Fruit fly (Drosophila melanogaster) whole organism, embryonic: ENCODE measurements around the gene CG15894.
A peak's percentile ranks its signal among the peaks of the same experiment; 100 is the strongest.

Source experiments
- Abd-B ChIP-seq: fragments of 200-800 bp; sonication (Bioruptor generic); optimal IDR thresholded peaks from 2 replicates; lab custom pipeline; 2018; ENCODE audit warnings: missing biosample characterization, mild to moderate bottlenecking, missing genetic modification characterization, moderate library complexity
- Atf6 ChIP-seq: fragments of 200-800 bp; sonication (Bioruptor generic); IDR thresholded peaks from 2 replicates; pipeline ENCODE4 v1.3.6; 2022; ENCODE audit warnings: missing biosample characterization, missing genetic modification characterization
- Bgb ChIP-seq: fragments of 200-800 bp; sonication (Bioruptor generic); IDR thresholded peaks from 2 replicates; pipeline ENCODE4 v1.3.6; 2022; ENCODE audit warnings: missing biosample characterization, missing genetic modification characterization; ENCODE audit not compliant: partially characterized antibody
- CG10209 ChIP-seq: fragments of 200-800 bp; sonication (Bioruptor generic); optimal IDR thresholded peaks from 3 replicates; lab custom pipeline; 2017; ENCODE audit warnings: missing biosample characterization, mild to moderate bottlenecking, missing genetic modification characterization, missing genetic modification reagents
- CG11504 ChIP-seq: fragments of 200-800 bp; sonication (Bioruptor generic); optimal IDR thresholded peaks from 3 replicates; lab custom pipeline; 2019; ENCODE audit warnings: missing biosample characterization, mild to moderate bottlenecking, missing genetic modification characterization, moderate library complexity
- CG11723 ChIP-seq: fragments of 200-800 bp; sonication (Bioruptor generic); optimal IDR thresholded peaks from 2 replicates; lab custom pipeline; 2017; ENCODE audit warnings: missing biosample characterization, mild to moderate bottlenecking, missing genetic modification characterization
- CG12391 ChIP-seq: fragments of 200-800 bp; sonication (Bioruptor generic); optimal IDR thresholded peaks from 3 replicates; lab custom pipeline; 2018; ENCODE audit warnings: missing biosample characterization, mild to moderate bottlenecking, missing genetic modification characterization, moderate library complexity
- CG13424 ChIP-seq: fragments of 200-800 bp; sonication (Bioruptor generic); optimal IDR thresholded peaks from 2 replicates; lab custom pipeline; 2019; ENCODE audit warnings: missing biosample characterization, mild to moderate bottlenecking, missing genetic modification characterization, moderate library complexity
- CG14441 ChIP-seq: fragments of 200-800 bp; sonication (Bioruptor generic); IDR thresholded peaks from 2 replicates; pipeline ENCODE4 v1.3.6; 2022; ENCODE audit warnings: missing biosample characterization, missing genetic modification characterization
- CG16779 ChIP-seq: fragments of 200-800 bp; sonication (Bioruptor generic); IDR thresholded peaks from 2 replicates; pipeline ENCODE4 v1.3.6; 2022; ENCODE audit warnings: missing biosample characterization, missing genetic modification characterization
- CG16863 ChIP-seq: fragments of 200-800 bp; sonication (Bioruptor generic); optimal IDR thresholded peaks from 3 replicates; lab custom pipeline; 2016; ENCODE audit warnings: missing biosample characterization, missing genetic modification characterization
- CG17802 ChIP-seq: fragments of 200-800 bp; sonication (Bioruptor generic); optimal IDR thresholded peaks from 2 replicates; lab custom pipeline; 2018; ENCODE audit warnings: missing biosample characterization, mild to moderate bottlenecking, missing genetic modification characterization, moderate library complexity
- CG30020 ChIP-seq: fragments of 200-800 bp; optimal IDR thresholded peaks from 2 replicates; lab custom pipeline; 2019; ENCODE audit warnings: missing biosample characterization, mild to moderate bottlenecking, missing genetic modification characterization, moderate library complexity
- CG31224 ChIP-seq: fragments of 200-800 bp; sonication (Bioruptor generic); IDR thresholded peaks from 2 replicates; pipeline ENCODE4 v1.3.6; 2022; ENCODE audit warnings: missing biosample characterization, missing genetic modification characterization
- CG32767 ChIP-seq: fragments of 200-800 bp; sonication (Bioruptor generic); IDR thresholded peaks from 2 replicates; pipeline ENCODE4 v1.3.6; 2022; ENCODE audit warnings: missing biosample characterization, missing genetic modification characterization
- CG4617 ChIP-seq: fragments of 200-800 bp; sonication (Bioruptor generic); optimal IDR thresholded peaks from 3 replicates; lab custom pipeline; 2016; ENCODE audit warnings: missing biosample characterization, missing genetic modification characterization, borderline replicate concordance
- CG7556 ChIP-seq: fragments of 200-800 bp; sonication (Bioruptor generic); optimal IDR thresholded peaks from 2 replicates; lab custom pipeline; 2017; ENCODE audit warnings: missing biosample characterization, mild to moderate bottlenecking, missing genetic modification characterization
- CG9727 ChIP-seq: fragments of 200-800 bp; sonication (Bioruptor generic); optimal IDR thresholded peaks from 3 replicates; lab custom pipeline; 2017; ENCODE audit warnings: missing biosample characterization, mild to moderate bottlenecking, missing genetic modification characterization
- CHES-1-like ChIP-seq: fragments of 200-800 bp; sonication (Bioruptor generic); optimal IDR thresholded peaks from 2 replicates; lab custom pipeline; 2016; ENCODE audit warnings: missing biosample characterization, missing genetic modification characterization
- CoRest ChIP-seq: fragments of 200-800 bp; sonication (Bioruptor generic); optimal IDR thresholded peaks from 3 replicates; lab custom pipeline; 2018; ENCODE audit warnings: missing biosample characterization, mild to moderate bottlenecking, missing genetic modification characterization, moderate library complexity
- Dfd ChIP-seq, 2 experiments: fragments of >200 bp; optimal IDR thresholded peaks; 2 replicates each; lab custom pipeline; 2017; ENCODE audit warnings: missing biosample characterization in 2 of 2, missing genetic modification characterization in 2 of 2
- Dp ChIP-seq: fragments of 200-800 bp; sonication (Bioruptor generic); optimal IDR thresholded peaks from 2 replicates; lab custom pipeline; 2018; ENCODE audit warnings: missing biosample characterization, mild to moderate bottlenecking, missing genetic modification characterization, moderate library complexity
- E2f2 ChIP-seq: fragments of 200-800 bp; sonication (Bioruptor generic); IDR thresholded peaks from 2 replicates; pipeline ENCODE4 v1.3.6; 2022; ENCODE audit warnings: missing biosample characterization, missing genetic modification characterization
- Elba2 ChIP-seq: fragments of 200-800 bp; sonication (Bioruptor generic); optimal IDR thresholded peaks from 3 replicates; lab custom pipeline; 2016; ENCODE audit warnings: missing biosample characterization, missing genetic modification characterization
- HLHmδ ChIP-seq: fragments of 200-800 bp; sonication (Bioruptor generic); optimal IDR thresholded peaks from 2 replicates; lab custom pipeline; 2018; ENCODE audit warnings: missing biosample characterization, mild to moderate bottlenecking, missing genetic modification characterization, moderate library complexity
- Hand ChIP-seq: fragments of 200-800 bp; sonication (Bioruptor generic); optimal IDR thresholded peaks from 2 replicates; lab custom pipeline; 2017; ENCODE audit warnings: mild to moderate bottlenecking, missing biosample characterization, missing genetic modification reagents, missing genetic modification characterization
- HmgZ ChIP-seq: fragments of 200-800 bp; sonication (Bioruptor generic); optimal IDR thresholded peaks from 2 replicates; lab custom pipeline; 2018; ENCODE audit warnings: missing biosample characterization, mild to moderate bottlenecking, missing genetic modification characterization
- Kr ChIP-seq: fragments of 200-800 bp; sonication (Bioruptor generic); optimal IDR thresholded peaks from 2 replicates; lab custom pipeline; 2017; ENCODE audit warnings: missing biosample characterization, mild to moderate bottlenecking, missing genetic modification characterization
- TFAM ChIP-seq: fragments of 200-800 bp; sonication (Bioruptor generic); optimal IDR thresholded peaks from 2 replicates; lab custom pipeline; 2017; ENCODE audit warnings: missing biosample characterization, missing genetic modification characterization, inconsistent platforms
- Usf ChIP-seq: fragments of 200-800 bp; sonication (Bioruptor generic); optimal IDR thresholded peaks from 2 replicates; lab custom pipeline; 2017; ENCODE audit warnings: missing genotype, missing biosample characterization, missing genetic modification characterization
- Xbp1 ChIP-seq: fragments of 200-800 bp; sonication (Bioruptor generic); optimal IDR thresholded peaks from 3 replicates; lab custom pipeline; 2016; ENCODE audit warnings: missing biosample characterization, mild to moderate bottlenecking, missing genetic modification characterization
- ap ChIP-seq: fragments of 200-800 bp; sonication (Bioruptor generic); IDR thresholded peaks from 2 replicates; pipeline ENCODE4 v1.3.6; 2022; ENCODE audit warnings: missing biosample characterization, missing genetic modification characterization
- br ChIP-seq: fragments of >200 bp; optimal IDR thresholded peaks from 2 replicates; lab custom pipeline; 2017
- disco-r ChIP-seq: fragments of 200-800 bp; sonication (Bioruptor generic); optimal IDR thresholded peaks from 2 replicates; lab custom pipeline; 2016; ENCODE audit warnings: missing biosample characterization, missing genetic modification characterization
- eve ChIP-seq, 2 experiments: fragments of >200 bp; optimal IDR thresholded peaks; 2 replicates each; lab custom pipeline; 2017; ENCODE audit warnings: missing biosample characterization in 2 of 2, missing genetic modification characterization in 2 of 2
- fd3F ChIP-seq: fragments of 200-800 bp; sonication (Bioruptor generic); optimal IDR thresholded peaks from 2 replicates; lab custom pipeline; 2018; ENCODE audit warnings: missing biosample characterization, mild to moderate bottlenecking, missing genetic modification characterization, moderate library complexity
- fd64A ChIP-seq: fragments of 200-800 bp; sonication (Bioruptor generic); optimal IDR thresholded peaks from 3 replicates; lab custom pipeline; 2018; ENCODE audit warnings: missing biosample characterization, mild to moderate bottlenecking, missing genetic modification characterization
- fru ChIP-seq: fragments of >200 bp; optimal IDR thresholded peaks from 2 replicates; lab custom pipeline; 2017
- grau ChIP-seq: fragments of 200-800 bp; optimal IDR thresholded peaks from 3 replicates; lab custom pipeline; 2019; ENCODE audit warnings: missing biosample characterization, mild to moderate bottlenecking, missing genetic modification characterization, moderate library complexity
- gsb ChIP-seq: fragments of 200-800 bp; sonication (Bioruptor generic); IDR thresholded peaks from 2 replicates; pipeline ENCODE4 v1.3.6; 2022; ENCODE audit warnings: missing biosample characterization, missing genetic modification characterization
- ken ChIP-seq: fragments of 200-800 bp; sonication (Bioruptor generic); IDR thresholded peaks from 3 replicates; pipeline ENCODE4 v1.3.6; 2022; ENCODE audit warnings: missing biosample characterization, missing genetic modification characterization
- nerfin-2 ChIP-seq: fragments of 200-800 bp; sonication (Bioruptor generic); IDR thresholded peaks from 2 replicates; pipeline ENCODE4 v1.3.6; 2022; ENCODE audit warnings: missing biosample characterization, missing genetic modification characterization; ENCODE audit not compliant: partially characterized antibody
- pan ChIP-seq, 4 experiments: fragments of >200 bp in 3 of 4; fragments of 200-800 bp in 1 of 4; sonication (Bioruptor generic) in 1 of 4; optimal IDR thresholded peaks in 3 of 4; IDR thresholded peaks in 1 of 4; 2 replicates each; pipeline versions ENCODE4 v1.3.6 to Lab custom; 2017 to 2022; ENCODE audit warnings: missing biosample characterization in 2 of 4, missing genetic modification characterization in 2 of 4, mixed read lengths in 1 of 4
- pb ChIP-seq: fragments of 200-800 bp; sonication (Bioruptor generic); optimal IDR thresholded peaks from 3 replicates; lab custom pipeline; 2016; ENCODE audit warnings: missing biosample characterization, missing genetic modification characterization
- peb ChIP-seq: fragments of 200-800 bp; sonication (Bioruptor generic); IDR thresholded peaks from 2 replicates; pipeline ENCODE4 v1.3.6; 2022; ENCODE audit warnings: missing biosample characterization, missing genetic modification characterization
- so ChIP-seq: fragments of 200-800 bp; sonication (Bioruptor generic); IDR thresholded peaks from 3 replicates; pipeline ENCODE4 v1.3.6; 2022; ENCODE audit warnings: missing biosample characterization, missing genetic modification characterization
- stc ChIP-seq: fragments of 200-800 bp; sonication (Bioruptor generic); IDR thresholded peaks from 2 replicates; pipeline ENCODE4 v1.3.6; 2022; ENCODE audit warnings: missing biosample characterization, missing genetic modification characterization
- tx ChIP-seq: fragments of 200-800 bp; sonication (Bioruptor generic); optimal IDR thresholded peaks from 2 replicates; lab custom pipeline; 2016; ENCODE audit warnings: missing biosample characterization, missing genetic modification characterization
- unc-4 ChIP-seq: fragments of 200-800 bp; sonication (Bioruptor generic); IDR thresholded peaks from 2 replicates; pipeline ENCODE4 v1.3.6; 2022; ENCODE audit warnings: missing biosample characterization, missing genetic modification characterization; ENCODE audit not compliant: partially characterized antibody
- zen2 ChIP-seq: fragments of 200-800 bp; sonication (Bioruptor generic); IDR thresholded peaks from 3 replicates; pipeline ENCODE4 v1.3.6; 2022; ENCODE audit warnings: missing biosample characterization, missing genetic modification characterization; ENCODE audit not compliant: partially characterized antibody
- zfh1 ChIP-seq: fragments of 200-800 bp; sonication (Bioruptor generic); IDR thresholded peaks from 3 replicates; pipeline ENCODE4 v1.3.6; 2022; ENCODE audit warnings: missing biosample characterization, missing genetic modification characterization

CG15894 gene

DNA sequence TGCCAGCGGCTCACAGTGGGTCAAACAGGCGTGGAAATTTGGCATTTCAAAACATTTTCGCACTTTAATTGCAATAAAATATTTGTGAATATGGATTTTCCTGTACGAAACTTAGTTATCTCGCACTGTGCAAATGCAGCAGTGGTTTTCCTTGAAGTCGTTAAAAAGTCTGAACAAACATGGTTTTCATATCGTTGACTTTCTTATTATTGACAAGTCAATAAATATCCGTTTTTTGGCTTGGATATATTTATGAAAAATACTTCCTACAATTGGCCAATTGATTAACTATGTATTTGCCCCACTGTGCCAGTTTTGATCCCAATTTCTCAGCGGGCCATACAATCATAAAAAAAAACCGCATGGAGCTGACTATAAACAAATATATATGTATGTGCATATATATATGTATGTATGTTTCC lies 43.5 kb upstream of the CG15894 start (continued):
- no peak for TF ChIP-seq unc-4 (GFP tag; lab: Robert Waterston, UW)
- peak; percentile 96 for TF ChIP-seq CG10209 (GFP tag; lab: Kevin White, UChicago)
- peak; percentile 91 for TF ChIP-seq ap (GFP tag; lab: Robert Waterston, UW)
- TF ChIP-seq fru (lab: Kevin White, UChicago): no peak
- TF ChIP-seq CG30020: peak; percentile 76
- TF ChIP-seq HmgZ (tag; lab: Kevin White, UChicago): peak; percentile 96
- no peak for TF ChIP-seq pan (optimal IDR thresholded peaks at IDR 0.05; lab: Kevin White, UChicago)
- TF ChIP-seq pan (GFP tag; optimal IDR thresholded peaks at IDR 0.05 in 1 of 2, IDR thresholded peaks at IDR 0.05 in 1 of 2): peak in 1 of 2 experiments; percentile 95
- TF ChIP-seq CG32767 (GFP tag; lab: Robert Waterston, UW): peak; percentile 96
- no peak for TF ChIP-seq HLHmδ (GFP tag; lab: Kevin White, UChicago)
- peak; percentile 93 for TF ChIP-seq fd3F (GFP tag; lab: Kevin White, UChicago)
- TF ChIP-seq CG16779 (GFP tag; lab: Robert Waterston, UW): peak; percentile 85
- TF ChIP-seq disco-r (GFP tag; lab: Kevin White, UChicago): peak; percentile 93
- peak; percentile 94 for TF ChIP-seq zfh1 (GFP tag; lab: Robert Waterston, UW)
- TF ChIP-seq so (GFP tag; lab: Robert Waterston, UW): peak; percentile 97
- TF ChIP-seq CoRest: peak; percentile 98
- peak; percentile 80 for TF ChIP-seq CG17802 (tag; lab: Kevin White, UChicago)
- peak; percentile 96 for TF ChIP-seq CG12391
- peak; percentile 31 for TF ChIP-seq Elba2 (GFP tag; lab: Kevin White, UChicago)
- TF ChIP-seq E2f2 (GFP tag; lab: Robert Waterston, UW): peak; percentile 84
- TF ChIP-seq Hand: peak; percentile 78
- peak; percentile 91 for TF ChIP-seq pb (GFP tag; lab: Kevin White, UChicago)
- TF ChIP-seq gsb (GFP tag; lab: Robert Waterston, UW): peak; percentile 89
- peak; percentile 36; the same call in 1 of the 2 replicates for TF ChIP-seq nerfin-2 (GFP tag; lab: Robert Waterston, UW)
- peak; percentile 97 for TF ChIP-seq CG11504 (tag; lab: Kevin White, UChicago)
- no peak for TF ChIP-seq zen2 (GFP tag; lab: Robert Waterston, UW)
- peak; percentile 87 for TF ChIP-seq peb (GFP tag; lab: Robert Waterston, UW)
- TF ChIP-seq CG4617 (GFP tag; lab: Kevin White, UChicago): peak; percentile 87
- TF ChIP-seq CG11723 (GFP tag; lab: Kevin White, UChicago): peak; percentile 94
- TF ChIP-seq fd64A (GFP tag; lab: Kevin White, UChicago): peak; percentile 87
- TF ChIP-seq tx (GFP tag; lab: Kevin White, UChicago): peak; percentile 94
- TF ChIP-seq CG13424: peak; percentile 97
- peak; percentile 95 for TF ChIP-seq Abd-B (GFP tag; lab: Kevin White, UChicago)
- TF ChIP-seq Dfd (GFP tag; optimal IDR thresholded peaks at IDR 0.05; lab: Kevin White, UChicago): no peak
- TF ChIP-seq TFAM: peak; percentile 83
- no peak for TF ChIP-seq Bgb (GFP tag; lab: Robert Waterston, UW)
- peak; percentile 96 for TF ChIP-seq CG9727 (GFP tag; lab: Kevin White, UChicago)
- no peak for TF ChIP-seq Kr (GFP tag; lab: Kevin White, UChicago)
- peak; percentile 81 for TF ChIP-seq CG31224 (GFP tag; lab: Robert Waterston, UW)
- peak; percentile 97 for TF ChIP-seq CG7556 (GFP tag; lab: Kevin White, UChicago)
- TF ChIP-seq Atf6 (GFP tag; lab: Robert Waterston, UW): peak; percentile 95
- no peak for TF ChIP-seq eve (GFP tag; optimal IDR thresholded peaks at IDR 0.05; lab: Kevin White, UChicago)
- TF ChIP-seq br (lab: Kevin White, UChicago): no peak
- peak; percentile 97 for TF ChIP-seq Xbp1
- TF ChIP-seq CHES-1-like (GFP tag; lab: Kevin White, UChicago): peak; percentile 91
- peak; percentile 95 for TF ChIP-seq CG14441 (GFP tag; lab: Robert Waterston, UW)
- peak; percentile 95 for TF ChIP-seq stc (GFP tag; lab: Robert Waterston, UW)
- TF ChIP-seq CG16863 (GFP tag; lab: Kevin White, UChicago): peak; percentile 97
- peak; percentile 4 for TF ChIP-seq Dp
- TF ChIP-seq ken (GFP tag; lab: Robert Waterston, UW): peak; percentile 95
- peak; percentile 83 for TF ChIP-seq Usf (GFP tag; lab: Kevin White, UChicago)
- TF ChIP-seq grau (tag; lab: Kevin White, UChicago): peak; percentile 95
